Worm (Caenorhabditis elegans): ENCODE data around the gene pgp-10.
A peak's percentile ranks its signal among the peaks of the same experiment; 100 is the strongest.

Gene pgp-10

DNA sequence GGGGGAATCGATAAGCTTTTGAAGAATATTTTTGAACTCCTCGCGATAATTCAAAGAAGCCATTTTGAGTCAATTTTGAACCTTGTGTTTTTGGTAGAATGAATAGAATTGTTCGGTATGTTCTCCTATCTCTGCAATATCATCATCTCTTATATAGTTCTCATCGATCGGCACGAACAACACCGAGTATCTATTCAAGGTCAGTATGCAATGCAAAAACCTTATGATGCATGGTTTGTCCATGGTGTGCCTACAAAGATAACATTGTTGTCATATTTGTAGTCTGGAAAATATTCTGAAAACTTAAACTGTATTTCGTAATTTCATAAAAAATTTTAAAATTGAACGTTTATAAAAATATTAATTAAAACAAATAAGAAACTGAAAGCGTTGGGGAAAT lies 15.3 kb upstream of the pgp-10 start, which contains the start of gene alh-10:
Gene alh-10, minus strand, starts transcription at position 127 of the 400 bp plus-strand sequence.
- no peak for TF ChIP-seq blmp-1 (tag; optimal IDR thresholded peaks at IDR 0.05)
- TF ChIP-seq nhr-2 (tag; optimal IDR thresholded peaks at IDR 0.05) = no peak
- TF ChIP-seq nhr-237 (tag; optimal IDR thresholded peaks at IDR 0.05) = no peak
- no peak for TF ChIP-seq nhr-28 (tag; optimal IDR thresholded peaks at IDR 0.05)
- TF ChIP-seq zip-8 (tag; optimal IDR thresholded peaks at IDR 0.05) = no peak
- TF ChIP-seq drap-1 (GFP tag; optimal IDR thresholded peaks at IDR 0.05) = no peak
- no peak for TF ChIP-seq nhr-76 (tag; optimal IDR thresholded peaks at IDR 0.05)
- no peak for TF ChIP-seq ztf-11 (tag; optimal IDR thresholded peaks at IDR 0.05)
- TF ChIP-seq unc-120 (tag; optimal IDR thresholded peaks at IDR 0.05; ENCODE audit: poor library complexity, severe bottlenecking) = no peak
- no peak for TF ChIP-seq elt-3 (tag; optimal IDR thresholded peaks at IDR 0.05)
- TF ChIP-seq lin-32 (GFP tag; optimal IDR thresholded peaks at IDR 0.05) = no peak
- TF ChIP-seq ceh-39 (tag; optimal IDR thresholded peaks at IDR 0.05) = no peak
- no peak for TF ChIP-seq mep-1 (tag; optimal IDR thresholded peaks at IDR 0.05)
- TF ChIP-seq cnd-1 (tag; optimal IDR thresholded peaks at IDR 0.05) = no peak

DNA sequence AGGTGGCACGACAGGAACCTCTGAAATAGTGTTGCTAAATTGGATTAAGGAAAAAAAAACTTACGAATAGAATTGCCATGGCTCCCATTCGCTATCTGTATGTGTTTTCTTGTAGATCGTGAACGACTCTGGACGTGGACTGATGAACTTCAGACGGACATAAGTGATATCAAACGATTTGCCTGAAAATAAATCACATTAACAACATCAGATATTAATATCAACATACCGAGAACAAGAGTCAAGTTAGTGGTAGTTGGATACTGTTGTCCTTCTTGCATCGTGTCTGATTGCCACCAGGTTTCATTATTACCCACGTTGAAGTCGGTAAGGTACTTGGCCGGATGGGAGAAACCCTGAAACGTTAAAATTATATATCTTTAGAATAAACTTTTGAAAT lies 9.2 kb upstream of the pgp-10 start:
- no peak for TF ChIP-seq drap-1 (GFP tag; optimal IDR thresholded peaks at IDR 0.05)
- TF ChIP-seq elt-1 (tag; optimal IDR thresholded peaks at IDR 0.05; ENCODE audit: borderline replicate concordance, insufficient read depth) = no peak
- no peak for TF ChIP-seq ceh-43 (GFP tag; optimal IDR thresholded peaks at IDR 0.05)
- no peak for TF ChIP-seq cnd-1 (tag; optimal IDR thresholded peaks at IDR 0.05)
- TF ChIP-seq zip-8 (tag; optimal IDR thresholded peaks at IDR 0.05) = no peak
- TF ChIP-seq sem-2 (GFP tag; optimal IDR thresholded peaks at IDR 0.05) = no peak
- no peak for TF ChIP-seq nhr-237 (tag; optimal IDR thresholded peaks at IDR 0.05)
- TF ChIP-seq ztf-11 (tag; optimal IDR thresholded peaks at IDR 0.05) = no peak
- no peak for TF ChIP-seq elt-3 (tag; optimal IDR thresholded peaks at IDR 0.05)
- no peak for TF ChIP-seq mab-5 (tag; optimal IDR thresholded peaks at IDR 0.05)
- no peak for TF ChIP-seq mls-2 (tag; optimal IDR thresholded peaks at IDR 0.05)
- TF ChIP-seq nhr-28 (tag; optimal IDR thresholded peaks at IDR 0.05) = no peak
- TF ChIP-seq snpc-4 (tag; optimal IDR thresholded peaks at IDR 0.05) = no peak
- TF ChIP-seq nhr-76 (tag; optimal IDR thresholded peaks at IDR 0.05) = no peak

DNA sequence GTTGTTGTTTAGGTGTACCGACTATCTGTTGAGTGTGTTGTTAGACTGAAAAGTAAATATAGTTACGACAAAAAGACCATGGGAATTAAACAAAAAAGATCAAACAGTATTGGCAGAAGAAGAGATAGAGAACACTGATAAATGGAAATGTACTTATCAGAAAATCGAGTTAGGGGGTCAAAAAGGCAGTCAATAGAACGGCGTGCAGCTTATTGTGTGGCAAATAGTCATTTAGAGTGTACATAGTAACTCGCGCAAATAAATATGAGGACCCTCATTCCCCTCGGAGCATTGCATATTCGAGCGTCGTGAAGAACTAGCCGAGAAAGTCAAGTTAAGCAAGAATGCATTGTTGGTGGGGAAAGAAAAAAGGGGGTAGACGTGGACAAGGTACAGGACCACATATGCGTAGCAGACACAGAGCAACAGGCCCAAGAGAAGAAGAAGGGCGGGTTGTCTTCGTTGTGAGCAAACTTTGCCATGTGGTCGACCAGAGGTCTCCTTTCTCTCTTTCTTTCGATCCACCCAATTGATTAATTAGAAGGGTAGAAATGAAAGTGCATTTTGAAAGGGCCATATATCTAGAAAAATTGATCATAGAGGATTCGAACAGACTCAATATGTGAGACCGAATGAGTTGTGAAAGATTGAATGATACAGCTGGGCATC lies 7.5 kb upstream of the pgp-10 start, which contains the start of gene lam-2:
Gene lam-2, minus strand, starts transcription at position 51 of the 669 bp plus-strand sequence.
- peak; percentile 6 for TF ChIP-seq mls-2 (tag; optimal IDR thresholded peaks at IDR 0.05)
- no peak for TF ChIP-seq ceh-39 (tag; optimal IDR thresholded peaks at IDR 0.05)
- peak; percentile 17 for TF ChIP-seq pha-4 (tag; optimal IDR thresholded peaks at IDR 0.05)
- peak; percentile 56 for TF ChIP-seq hlh-1 (tag; optimal IDR thresholded peaks at IDR 0.05)
- TF ChIP-seq unc-120 (tag; optimal IDR thresholded peaks at IDR 0.05; ENCODE audit: poor library complexity, severe bottlenecking) = peak; percentile 51

DNA sequence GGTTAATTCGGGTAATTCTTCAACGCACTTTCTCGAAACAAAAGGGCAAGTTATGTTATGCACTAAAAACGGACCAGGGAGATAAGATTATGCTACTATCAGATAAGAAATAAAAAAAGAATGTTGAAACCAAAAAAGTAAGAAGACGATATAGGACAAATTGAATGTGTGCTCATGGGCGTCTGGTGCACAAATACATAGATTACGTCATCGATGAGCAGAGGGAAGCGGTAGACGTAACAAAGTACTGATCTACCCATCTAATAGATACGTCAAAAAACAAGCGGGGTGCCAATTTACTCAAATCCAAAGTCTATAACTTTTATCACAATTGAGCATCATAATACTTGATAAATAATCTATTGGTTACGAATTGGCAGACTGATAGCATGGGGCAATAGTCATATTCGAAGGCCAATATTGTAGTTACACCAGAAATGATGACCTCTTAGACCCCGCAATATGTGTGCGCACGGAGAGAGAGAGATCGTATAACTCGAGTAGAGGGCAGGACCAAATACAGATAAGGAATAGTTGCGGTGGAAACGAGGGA lies 6.8 kb upstream of the pgp-10 start:
- no peak for TF ChIP-seq snpc-4 (tag; optimal IDR thresholded peaks at IDR 0.05)
- peak; percentile 24 for TF ChIP-seq elt-1 (tag; optimal IDR thresholded peaks at IDR 0.05; ENCODE audit: borderline replicate concordance, insufficient read depth)
- no peak for TF ChIP-seq lin-13 (tag; optimal IDR thresholded peaks at IDR 0.05)
- TF ChIP-seq lsy-2 (tag; optimal IDR thresholded peaks at IDR 0.05) = no peak
- no peak for TF ChIP-seq blmp-1 (tag; optimal IDR thresholded peaks at IDR 0.05)
- no peak for TF ChIP-seq nhr-12 (tag; optimal IDR thresholded peaks at IDR 0.05)
- TF ChIP-seq mab-5 (tag; optimal IDR thresholded peaks at IDR 0.05) = no peak
- no peak for TF ChIP-seq hlh-1 (tag; optimal IDR thresholded peaks at IDR 0.05)
- TF ChIP-seq M03D4.4 (tag; optimal IDR thresholded peaks at IDR 0.05) = no peak
- TF ChIP-seq zip-8 (tag; optimal IDR thresholded peaks at IDR 0.05) = peak; percentile 87
- TF ChIP-seq unc-39 (tag; optimal IDR thresholded peaks at IDR 0.05) = no peak
- TF ChIP-seq unc-62 (GFP tag; optimal IDR thresholded peaks at IDR 0.05) = no peak
- peak; percentile 68 for TF ChIP-seq nhr-2 (tag; optimal IDR thresholded peaks at IDR 0.05)

DNA sequence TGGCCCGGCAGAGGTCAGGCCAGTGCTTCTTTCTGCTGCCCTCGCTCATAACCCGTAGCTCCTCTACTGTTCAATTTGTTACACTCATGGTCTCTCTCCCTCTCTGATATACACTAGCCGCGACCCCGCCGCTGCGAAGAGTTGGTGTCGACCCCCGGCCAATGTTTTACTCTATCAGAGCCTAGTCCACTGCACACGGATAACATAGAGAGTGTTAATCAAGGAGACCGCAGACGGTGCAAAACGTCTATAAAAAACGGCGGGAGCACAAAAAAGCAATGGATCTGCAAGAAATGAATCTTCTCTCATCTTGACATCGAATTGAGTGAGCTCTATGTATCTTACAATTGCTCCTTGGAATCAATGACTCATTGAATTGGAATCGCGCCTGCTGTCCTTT lies 5.4 kb upstream of the pgp-10 start:
- TF ChIP-seq drap-1 (GFP tag; optimal IDR thresholded peaks at IDR 0.05) (no peak), nhr-237 (tag; optimal IDR thresholded peaks at IDR 0.05) (no peak), M03D4.4 (tag; optimal IDR thresholded peaks at IDR 0.05) (no peak), hlh-1 (tag; optimal IDR thresholded peaks at IDR 0.05) (peak; percentile 47)

DNA sequence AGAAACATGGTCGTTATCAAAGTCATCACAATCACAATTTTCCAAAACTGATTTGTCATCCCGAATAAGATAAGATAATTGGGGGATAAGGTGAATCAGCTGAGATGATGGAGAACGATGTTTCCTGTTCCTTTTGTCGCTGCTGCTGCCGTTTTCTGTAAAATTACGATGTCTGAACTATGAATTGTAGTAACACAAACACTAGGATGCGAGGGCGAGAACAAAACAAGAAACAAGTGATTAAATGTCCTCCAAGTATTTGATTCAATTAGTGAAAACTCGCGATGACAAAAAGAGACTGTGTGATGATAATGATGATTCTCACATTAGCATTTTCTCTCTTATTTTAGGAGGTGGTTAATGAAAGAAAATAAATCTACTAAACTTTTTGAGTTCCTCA lies 3.0 kb upstream of the pgp-10 start, which contains the start of gene C54D1.7:
Gene C54D1.7, minus strand, starts transcription at position 157 of the 400 bp plus-strand sequence.
- TF ChIP-seq sptf-1 (tag; optimal IDR thresholded peaks at IDR 0.05) (no peak), nhr-28 (tag; optimal IDR thresholded peaks at IDR 0.05) (no peak), lin-32 (GFP tag; optimal IDR thresholded peaks at IDR 0.05) (no peak), elt-3 (tag; optimal IDR thresholded peaks at IDR 0.05) (peak; percentile 23), mls-2 (tag; optimal IDR thresholded peaks at IDR 0.05) (no peak), unc-62 (GFP tag; optimal IDR thresholded peaks at IDR 0.05) (no peak)
